Fruit fly (Drosophila melanogaster) whole organism, embryonic: Measurements from ENCODE around the gene Zaf1.

Source experiments
- Atf3 ChIP-seq: fragments of 200-800 bp; sonication (Bioruptor generic); optimal IDR thresholded peaks from 3 replicates; lab custom pipeline; 2016; ENCODE audit warnings: missing biosample characterization, missing genetic modification characterization
- CG10366 ChIP-seq: fragments of 200-800 bp; sonication (Bioruptor generic); IDR thresholded peaks from 2 replicates; pipeline ENCODE4 v1.3.6; 2022; ENCODE audit warnings: missing biosample characterization, missing genetic modification characterization
- CG17186 ChIP-seq: fragments of 200-800 bp; sonication (Bioruptor generic); optimal IDR thresholded peaks from 3 replicates; lab custom pipeline; 2017; ENCODE audit warnings: missing biosample characterization, missing genetic modification reagents, missing genetic modification characterization
- CG17359 ChIP-seq: fragments of 200-800 bp; sonication (Bioruptor generic); optimal IDR thresholded peaks from 3 replicates; lab custom pipeline; 2018; ENCODE audit warnings: missing biosample characterization, mild to moderate bottlenecking, missing genetic modification characterization, moderate library complexity
- CG3838 ChIP-seq: fragments of 200-800 bp; sonication (Bioruptor generic); optimal IDR thresholded peaks from 3 replicates; lab custom pipeline; 2016; ENCODE audit warnings: missing biosample characterization, missing genetic modification characterization
- CG4360 ChIP-seq: fragments of 200-800 bp; sonication (Bioruptor generic); IDR thresholded peaks from 2 replicates; pipeline ENCODE4 v1.3.6; 2022; ENCODE audit warnings: missing biosample characterization, missing genetic modification characterization
- CG7839 ChIP-seq: fragments of 200-800 bp; sonication (Bioruptor generic); optimal IDR thresholded peaks from 3 replicates; lab custom pipeline; 2018; ENCODE audit warnings: missing biosample characterization, mild to moderate bottlenecking, missing genetic modification characterization, moderate library complexity
- CG9817 ChIP-seq: fragments of 200-800 bp; sonication (Bioruptor generic); optimal IDR thresholded peaks from 2 replicates; lab custom pipeline; 2018; ENCODE audit warnings: missing biosample characterization, mild to moderate bottlenecking, missing genetic modification characterization, moderate library complexity
- Hr3 ChIP-seq: fragments of 200-800 bp; sonication (Bioruptor generic); optimal IDR thresholded peaks from 3 replicates; lab custom pipeline; 2016; ENCODE audit warnings: missing biosample characterization, missing genetic modification characterization
- Sry-β ChIP-seq: fragments of 200-800 bp; sonication (Bioruptor generic); optimal IDR thresholded peaks from 2 replicates; lab custom pipeline; 2018; ENCODE audit warnings: missing biosample characterization, mild to moderate bottlenecking, missing genetic modification characterization, moderate library complexity
- exex ChIP-seq: fragments of 200-800 bp; sonication (Bioruptor generic); optimal IDR thresholded peaks from 4 replicates; lab custom pipeline; 2018; ENCODE audit warnings: missing biosample characterization, mild to moderate bottlenecking, missing genetic modification characterization, moderate library complexity
- fd64A ChIP-seq: fragments of 200-800 bp; sonication (Bioruptor generic); optimal IDR thresholded peaks from 3 replicates; lab custom pipeline; 2018; ENCODE audit warnings: missing biosample characterization, mild to moderate bottlenecking, missing genetic modification characterization
- gem ChIP-seq: fragments of 200-800 bp; sonication (Bioruptor generic); optimal IDR thresholded peaks from 2 replicates; lab custom pipeline; 2019; ENCODE audit warnings: missing biosample characterization, mild to moderate bottlenecking, missing genetic modification characterization, moderate library complexity
- psq ChIP-seq: fragments of 200-800 bp; sonication (Bioruptor generic); optimal IDR thresholded peaks from 2 replicates; lab custom pipeline; 2017; ENCODE audit warnings: missing biosample characterization, missing genetic modification characterization

dm6 chr3R:11617849-11618248, 7.6 kb downstream of the Zaf1 start:
- TF ChIP-seq gem (tag; lab: Kevin White, UChicago) (no peak), psq (GFP tag; lab: Kevin White, UChicago) (no peak), CG17359 (tag; lab: Kevin White, UChicago) (no peak), exex (tag; lab: Kevin White, UChicago) (no peak), CG9817 (tag; lab: Kevin White, UChicago) (no peak), CG17186 (GFP tag; lab: Kevin White, UChicago) (no peak), Sry-β (no peak), Hr3 (GFP tag; lab: Kevin White, UChicago) (no peak), Atf3 (GFP tag; lab: Kevin White, UChicago) (no peak), CG4360 (GFP tag; lab: Robert Waterston, UW) (no peak), fd64A (GFP tag; lab: Kevin White, UChicago) (no peak), CG10366 (no peak), CG3838 (no peak), CG7839 (tag; lab: Kevin White, UChicago) (no peak)
